Worm (Caenorhabditis elegans) whole organism, young adult: Measurements from ENCODE around the gene cyp-33C12.

Source experiments
- B0019.2 ChIP-seq: fragments of 200-800 bp; sonication (Bioruptor generic); conservative IDR thresholded peaks from 2 replicates; pipeline ENCODE4 v1.3.6; 2022; ENCODE audit warnings: missing genetic modification reagents, missing genetic modification characterization, missing compliant biosample characterization
- B0261.1 ChIP-seq: sonication (generic microtip); optimal IDR thresholded peaks from 2 replicates; lab custom pipeline; 2016; ENCODE audit warnings: mild to moderate bottlenecking, missing genetic modification characterization, moderate library complexity, missing compliant biosample characterization
- F37B4.10 ChIP-seq: fragments of 200-800 bp; sonication (Bioruptor generic); IDR thresholded peaks from 2 replicates; pipeline ENCODE4 v1.3.6; 2022; ENCODE audit warnings: missing genetic modification characterization, missing compliant biosample characterization
- F52B5.7 ChIP-seq: sonication (generic microtip); optimal IDR thresholded peaks from 2 replicates; lab custom pipeline; 2016; ENCODE audit warnings: mild to moderate bottlenecking, missing genetic modification characterization, missing compliant biosample characterization
- F57A8.1 ChIP-seq: fragments of 200-800 bp; sonication (Bioruptor generic); optimal IDR thresholded peaks from 2 replicates; lab custom pipeline; 2018; ENCODE audit warnings: mild to moderate bottlenecking, missing genetic modification characterization, moderate library complexity, missing compliant biosample characterization
- K12H6.12 ChIP-seq: fragments of 200-800 bp; sonication (Bioruptor generic); optimal IDR thresholded peaks from 2 replicates; lab custom pipeline; 2018; ENCODE audit warnings: mild to moderate bottlenecking, missing genetic modification characterization, missing compliant biosample characterization
- T26A5.8 ChIP-seq: sonication (generic microtip); optimal IDR thresholded peaks from 2 replicates; lab custom pipeline; 2016; ENCODE audit warnings: missing genetic modification characterization, missing compliant biosample characterization
- Y53G8AR.9 ChIP-seq: fragments of 200-800 bp; sonication (Bioruptor generic); conservative IDR thresholded peaks from 2 replicates; pipeline ENCODE4 v1.3.6; 2022; ENCODE audit warnings: missing genetic modification reagents, missing genetic modification characterization, missing compliant biosample characterization
- Y56A3A.18 ChIP-seq: fragments of 200-800 bp; sonication (Bioruptor generic); IDR thresholded peaks from 2 replicates; pipeline ENCODE4 v1.3.6; 2022; ENCODE audit warnings: missing genetic modification reagents, missing genetic modification characterization, missing compliant biosample characterization
- ama-1 ChIP-seq, 3 experiments: fragments of 150-350 bp in 1 of 3; sonication (generic microtip) in 2 of 3; optimal IDR thresholded peaks; 2 replicates each; lab custom pipeline; 2014 to 2018; ENCODE audit warnings: missing biosample characterization in 2 of 3, missing genetic modification characterization in 2 of 3, missing genetic modification reagents in 2 of 3
- aptf-3 ChIP-seq: fragments of 200-800 bp; sonication (Bioruptor generic); IDR thresholded peaks from 2 replicates; pipeline ENCODE4 v1.3.6; 2022; ENCODE audit warnings: missing genetic modification characterization, missing compliant biosample characterization
- attf-3 ChIP-seq: fragments of 200-800 bp; sonication (Bioruptor generic); conservative IDR thresholded peaks from 2 replicates; pipeline ENCODE4 v1.3.6; 2022; ENCODE audit warnings: missing genetic modification reagents, missing genetic modification characterization, missing compliant biosample characterization
- attf-5 ChIP-seq: fragments of 200-800 bp; sonication (Bioruptor generic); optimal IDR thresholded peaks from 2 replicates; lab custom pipeline; 2018; ENCODE audit warnings: mild to moderate bottlenecking, missing genetic modification characterization, missing compliant biosample characterization
- bed-1 ChIP-seq: fragments of 200-800 bp; sonication (Bioruptor generic); IDR thresholded peaks from 2 replicates; pipeline ENCODE4 v1.3.6; 2022; ENCODE audit warnings: missing genetic modification reagents, missing genetic modification characterization, missing compliant biosample characterization
- bed-2 ChIP-seq: fragments of 200-800 bp; sonication (Bioruptor generic); IDR thresholded peaks from 2 replicates; pipeline ENCODE4 v1.3.6; 2022; ENCODE audit warnings: missing genetic modification reagents, missing genetic modification characterization, missing compliant biosample characterization
- cebp-1 ChIP-seq, 2 experiments: fragments of 200-800 bp in 1 of 2; sonication (Bioruptor generic) in 1 of 2; sonication (generic microtip) in 1 of 2; IDR thresholded peaks in 1 of 2; optimal IDR thresholded peaks in 1 of 2; 2 replicates each; pipeline versions ENCODE4 v1.3.6 to Lab custom; 2017 to 2022; ENCODE audit warnings: missing compliant biosample characterization in 2 of 2, missing genetic modification characterization in 2 of 2, mild to moderate bottlenecking in 1 of 2, missing genetic modification reagents in 1 of 2, moderate library complexity in 1 of 2
- die-1 ChIP-seq: sonication (generic microtip); optimal IDR thresholded peaks from 2 replicates; lab custom pipeline; 2016; ENCODE audit warnings: missing genotype, mild to moderate bottlenecking, missing genetic modification characterization, missing compliant biosample characterization
- egl-18 ChIP-seq: fragments of 200-800 bp; sonication (Bioruptor generic); IDR thresholded peaks from 2 replicates; pipeline ENCODE4 v1.3.6; 2022; ENCODE audit warnings: missing genetic modification reagents, missing genetic modification characterization, missing compliant biosample characterization
- egrh-3 ChIP-seq: fragments of 200-800 bp; sonication (Bioruptor generic); IDR thresholded peaks from 2 replicates; pipeline ENCODE4 v1.3.6; 2022; ENCODE audit warnings: missing genetic modification reagents, missing genetic modification characterization, missing compliant biosample characterization
- ekl-4 ChIP-seq: fragments of 200-800 bp; sonication (Bioruptor generic); IDR thresholded peaks from 2 replicates; pipeline ENCODE4 v1.3.6; 2022; ENCODE audit warnings: missing genetic modification reagents, missing genetic modification characterization, missing compliant biosample characterization
- ets-4 ChIP-seq: fragments of 200-800 bp; sonication (Bioruptor generic); optimal IDR thresholded peaks from 2 replicates; lab custom pipeline; 2018; ENCODE audit warnings: mild to moderate bottlenecking, missing genetic modification characterization, missing compliant biosample characterization
- hmg-20 ChIP-seq: fragments of 200-800 bp; sonication (Bioruptor generic); IDR thresholded peaks from 2 replicates; pipeline ENCODE4 v1.3.6; 2022; ENCODE audit warnings: missing genetic modification reagents, missing genetic modification characterization, missing compliant biosample characterization
- hsf-1 ChIP-seq: fragments of 200-800 bp; sonication (Bioruptor generic); IDR thresholded peaks from 2 replicates; pipeline ENCODE4 v1.3.6; 2022; ENCODE audit warnings: missing genetic modification reagents, missing genetic modification characterization, missing compliant biosample characterization
- let-607 ChIP-seq, 2 experiments: fragments of 200-800 bp in 1 of 2; sonication (Bioruptor generic) in 1 of 2; sonication (generic microtip) in 1 of 2; optimal IDR thresholded peaks; 2 replicates each; lab custom pipeline; 2016 to 2018; ENCODE audit warnings: mild to moderate bottlenecking in 2 of 2, missing compliant biosample characterization in 2 of 2, missing genetic modification characterization in 2 of 2, moderate library complexity in 2 of 2, missing genotype in 1 of 2
- lin-26 ChIP-seq: fragments of 200-800 bp; sonication (Bioruptor generic); IDR thresholded peaks from 2 replicates; pipeline ENCODE4 v1.3.6; 2022; ENCODE audit warnings: missing genetic modification reagents, missing genetic modification characterization, missing compliant biosample characterization
- lir-1 ChIP-seq: fragments of 200-800 bp; sonication (Bioruptor generic); conservative IDR thresholded peaks from 2 replicates; pipeline ENCODE4 v1.3.6; 2022; ENCODE audit warnings: missing genetic modification reagents, missing genetic modification characterization, missing compliant biosample characterization
- lsl-1 ChIP-seq: fragments of 200-800 bp; sonication (Bioruptor generic); optimal IDR thresholded peaks from 2 replicates; lab custom pipeline; 2018; ENCODE audit warnings: mild to moderate bottlenecking, missing genetic modification characterization, moderate library complexity, missing compliant biosample characterization
- madf-6 ChIP-seq: fragments of 200-800 bp; sonication (Bioruptor generic); IDR thresholded peaks from 2 replicates; pipeline ENCODE4 v1.3.6; 2022; ENCODE audit warnings: missing genetic modification reagents, missing genetic modification characterization, missing compliant biosample characterization
- madf-8 ChIP-seq: fragments of 200-800 bp; sonication (Bioruptor generic); conservative IDR thresholded peaks from 2 replicates; pipeline ENCODE4 v1.3.6; 2022; ENCODE audit warnings: missing genetic modification reagents, missing genetic modification characterization, missing compliant biosample characterization
- mel-28 ChIP-seq: sonication (generic microtip); optimal IDR thresholded peaks from 2 replicates; lab custom pipeline; 2016; ENCODE audit warnings: borderline replicate concordance, mild to moderate bottlenecking, missing genetic modification characterization, missing compliant biosample characterization
- mes-4 ChIP-seq: sonication (generic microtip); optimal IDR thresholded peaks from 2 replicates; lab custom pipeline; 2016; ENCODE audit warnings: missing genotype, missing genetic modification characterization, missing compliant biosample characterization
- nfyb-1 ChIP-seq: fragments of 200-800 bp; sonication (Bioruptor generic); IDR thresholded peaks from 2 replicates; pipeline ENCODE4 v1.3.6; 2022; ENCODE audit warnings: missing genetic modification reagents, missing genetic modification characterization, missing compliant biosample characterization
- nhr-179 ChIP-seq: sonication (generic microtip); optimal IDR thresholded peaks from 2 replicates; lab custom pipeline; 2016; ENCODE audit warnings: mild to moderate bottlenecking, missing genetic modification characterization, missing compliant biosample characterization
- nhr-80 ChIP-seq: sonication (generic microtip); optimal IDR thresholded peaks from 2 replicates; lab custom pipeline; 2016; ENCODE audit warnings: missing genetic modification characterization, missing compliant biosample characterization
- snpc-1.1 ChIP-seq: sonication (generic microtip); optimal IDR thresholded peaks from 2 replicates; lab custom pipeline; 2017; ENCODE audit warnings: missing genetic modification characterization, mild to moderate bottlenecking, missing compliant biosample characterization, antibody characterized with exemption, moderate library complexity, missing genotype, missing genetic modification reagents; ENCODE audit not compliant: insufficient read depth
- sptf-2 ChIP-seq: fragments of 200-800 bp; sonication (Bioruptor generic); optimal IDR thresholded peaks from 2 replicates; lab custom pipeline; 2018; ENCODE audit warnings: mild to moderate bottlenecking, missing genetic modification characterization, missing compliant biosample characterization
- tbp1 ChIP-seq: fragments of 200-800 bp; sonication (Bioruptor generic); optimal IDR thresholded peaks from 2 replicates; lab custom pipeline; 2018; ENCODE audit warnings: mild to moderate bottlenecking, missing genetic modification characterization, missing compliant biosample characterization
- tbx-9 ChIP-seq: sonication (generic microtip); optimal IDR thresholded peaks from 2 replicates; lab custom pipeline; 2016; ENCODE audit warnings: borderline replicate concordance, missing genetic modification characterization, inconsistent platforms, missing compliant biosample characterization
- unc-130 ChIP-seq: sonication (generic microtip); optimal IDR thresholded peaks from 2 replicates; lab custom pipeline; 2016; ENCODE audit warnings: missing genetic modification reagents, missing genetic modification characterization, missing compliant biosample characterization
- zim-3 ChIP-seq: sonication (generic microtip); optimal IDR thresholded peaks from 2 replicates; lab custom pipeline; 2017; ENCODE audit warnings: mild to moderate bottlenecking, missing genetic modification characterization, moderate library complexity, missing compliant biosample characterization
- ztf-25 ChIP-seq: fragments of 200-800 bp; sonication (Bioruptor generic); IDR thresholded peaks from 2 replicates; pipeline ENCODE4 v1.3.6; 2022; ENCODE audit warnings: missing genetic modification reagents, missing genetic modification characterization, missing compliant biosample characterization
- ztf-3 ChIP-seq: fragments of 200-800 bp; sonication (Bioruptor generic); optimal IDR thresholded peaks from 2 replicates; lab custom pipeline; 2018; ENCODE audit warnings: mild to moderate bottlenecking, missing genetic modification characterization, missing compliant biosample characterization
- ztf-6 ChIP-seq: fragments of 200-800 bp; sonication (Bioruptor generic); IDR thresholded peaks from 2 replicates; pipeline ENCODE4 v1.3.6; 2022; ENCODE audit warnings: missing genetic modification reagents, missing genetic modification characterization, missing compliant biosample characterization

Gene cyp-33C12

ce11 chrV:2179214-2179613 lies 25.0 kb downstream of the cyp-33C12 start, which contains the start of gene cyp-33C1:
cyp-33C1 (plus strand) TSS chrV:2179514.
- TF ChIP-seq nfyb-1 (GFP tag; lab: Robert Waterston, UW) (no peak), cebp-1 (GFP tag; IDR thresholded peaks at IDR 0.05; lab: Robert Waterston, UW) (no peak), cebp-1 (tag; optimal IDR thresholded peaks at IDR 0.05; lab: Kevin White, UChicago) (no peak), lir-1 (no peak), lin-26 (GFP tag; lab: Robert Waterston, UW) (no peak), Y53G8AR.9 (GFP tag; lab: Robert Waterston, UW) (no peak), hsf-1 (GFP tag; lab: Robert Waterston, UW) (no peak), hmg-20 (no peak), B0261.1 (tag; lab: Kevin White, UChicago) (no peak), ama-1 (optimal IDR thresholded peaks at IDR 0.05; lab: Kevin White, UChicago) (no peak), ama-1 (GFP tag; optimal IDR thresholded peaks at IDR 0.05; lab: Kevin White, UChicago) (no peak), B0019.2 (GFP tag; lab: Robert Waterston, UW) (no peak)

ce11 chrV:2177307-2177764 lies 26.9 kb downstream of the cyp-33C12 start, which contains the start of gene srbc-17:
srbc-17 (plus strand) TSS chrV:2177714.
- TF ChIP-seq ztf-25 (no peak), madf-8 (GFP tag; lab: Robert Waterston, UW) (no peak), tbx-9 (tag; lab: Kevin White, UChicago) (no peak), unc-130 (no peak), sptf-2 (GFP tag; lab: Kevin White, UChicago) (no peak), Y56A3A.18 (GFP tag; lab: Robert Waterston, UW) (no peak), egrh-3 (GFP tag; lab: Robert Waterston, UW) (no peak), ztf-6 (GFP tag; lab: Robert Waterston, UW) (no peak), B0261.1 (tag; lab: Kevin White, UChicago) (no peak), tbp1 (GFP tag; lab: Kevin White, UChicago) (no peak), bed-1 (GFP tag; lab: Robert Waterston, UW) (no peak)

ce11 chrV:2175242-2175641 lies 29.0 kb downstream of the cyp-33C12 start, which contains the start of gene C45H4.18:
C45H4.18 (plus strand) TSS chrV:2175542.
- TF ChIP-seq lsl-1 (GFP tag; lab: Kevin White, UChicago), result no peak
- TF ChIP-seq bed-2 (GFP tag; lab: Robert Waterston, UW), result no peak
- no peak for TF ChIP-seq T26A5.8 (tag; lab: Kevin White, UChicago)
- TF ChIP-seq mes-4 (tag; lab: Kevin White, UChicago), result no peak
- no peak for TF ChIP-seq Y56A3A.18 (GFP tag; lab: Robert Waterston, UW)
- no peak for TF ChIP-seq F57A8.1 (GFP tag; lab: Kevin White, UChicago)
- TF ChIP-seq snpc-1.1, result no peak
- TF ChIP-seq F52B5.7 (tag; lab: Kevin White, UChicago), result no peak
- no peak for TF ChIP-seq lin-26 (GFP tag; lab: Robert Waterston, UW)
- TF ChIP-seq egl-18, result no peak
- TF ChIP-seq, all 124 proteins: peak for 0

ce11 chrV:2174465-2174864 lies 29.7 kb downstream of the cyp-33C12 start:
- TF ChIP-seq ekl-4 (GFP tag; lab: Robert Waterston, UW) (no peak), attf-3 (GFP tag; lab: Robert Waterston, UW) (no peak), egl-18 (no peak), ztf-3 (GFP tag; lab: Kevin White, UChicago) (no peak), attf-5 (GFP tag; lab: Kevin White, UChicago) (no peak), hmg-20 (no peak), tbp1 (GFP tag; lab: Kevin White, UChicago) (no peak), K12H6.12 (tag; lab: Kevin White, UChicago) (no peak), ets-4 (GFP tag; lab: Kevin White, UChicago) (no peak), madf-6 (GFP tag; lab: Robert Waterston, UW) (no peak), let-607 (tag; optimal IDR thresholded peaks at IDR 0.05; lab: Kevin White, UChicago) (no peak), mel-28 (no peak), zim-3 (tag; lab: Kevin White, UChicago) (no peak), F37B4.10 (no peak), nhr-179 (tag; lab: Kevin White, UChicago) (no peak), die-1 (no peak), nhr-80 (tag; lab: Kevin White, UChicago) (no peak), aptf-3 (GFP tag; lab: Robert Waterston, UW) (no peak)
- TF ChIP-seq, all 124 proteins: peak for 0
